Fruit fly (Drosophila melanogaster): ENCODE measurements around the gene rho.
A peak's percentile ranks its signal among the peaks of the same experiment; 100 is the strongest.

rho gene

dm6 chr3L:1488592-1489183 is 25.1 kb downstream of the rho start (continued):
- TF ChIP-seq CG9609 (GFP tag; optimal IDR thresholded peaks at IDR 0.05) (no peak), Dek (tag; optimal IDR thresholded peaks at IDR 0.05) (no peak), CG7987 (GFP tag; optimal IDR thresholded peaks at IDR 0.05) (no peak), CG4707 (GFP tag; optimal IDR thresholded peaks at IDR 0.05) (peak; percentile 95), CG16813 (GFP tag; IDR thresholded peaks at IDR 0.05; ENCODE audit: partially characterized antibody) (peak; percentile 63), gcm (GFP tag; optimal IDR thresholded peaks at IDR 0.05) (no peak), CG7963 (GFP tag; IDR thresholded peaks at IDR 0.05; ENCODE audit: partially characterized antibody) (peak; percentile 51; the same call in 2 of the 3 replicates), fd3F (GFP tag; optimal IDR thresholded peaks at IDR 0.05) (no peak), CG11456 (GFP tag; IDR thresholded peaks at IDR 0.05) (no peak), Mrtf (GFP tag; IDR thresholded peaks at IDR 0.05) (no peak), Usf (GFP tag; optimal IDR thresholded peaks at IDR 0.05) (no peak), ap (GFP tag; IDR thresholded peaks at IDR 0.05) (no peak), CG8765 (GFP tag; IDR thresholded peaks at IDR 0.05) (no peak), BEAF-32 (GFP tag; optimal IDR thresholded peaks at IDR 0.05) (no peak), CG7745 (tag; optimal IDR thresholded peaks at IDR 0.05) (no peak), gce (GFP tag; IDR thresholded peaks at IDR 0.05) (no peak), CG11695 (GFP tag; IDR thresholded peaks at IDR 0.05) (no peak), shn (GFP tag; optimal IDR thresholded peaks at IDR 0.05) (no peak), MBD-R2 (GFP tag; IDR thresholded peaks at IDR 0.05) (no peak), CG7556 (GFP tag; optimal IDR thresholded peaks at IDR 0.05) (no peak), CG14441 (GFP tag; IDR thresholded peaks at IDR 0.05) (no peak), CG30020 (tag; optimal IDR thresholded peaks at IDR 0.05) (no peak), CG13624 (GFP tag; optimal IDR thresholded peaks at IDR 0.05) (no peak), Hsf (GFP tag; optimal IDR thresholded peaks at IDR 0.05) (no peak), CG10267 (tag; optimal IDR thresholded peaks at IDR 0.05) (no peak), tll (GFP tag; optimal IDR thresholded peaks at IDR 0.05) (no peak), Hr78 (GFP tag; optimal IDR thresholded peaks at IDR 0.05) (peak in 1 of 2 experiments; percentile 10), prd (optimal IDR thresholded peaks at IDR 0.05) (no peak), prd (GFP tag; IDR thresholded peaks at IDR 0.05) (no peak), croc (GFP tag; conservative IDR thresholded peaks at IDR 0.05) (no peak), Dbx (GFP tag; IDR thresholded peaks at IDR 0.05) (no peak), Doc3 (GFP tag; IDR thresholded peaks at IDR 0.05; ENCODE audit: partially characterized antibody) (0 out of 3 replicates have a peak, but pooled peaks have one; percentile 43), nerfin-2 (GFP tag; IDR thresholded peaks at IDR 0.05; ENCODE audit: partially characterized antibody) (peak; percentile 78), CG6272 (GFP tag; IDR thresholded peaks at IDR 0.05) (no peak), run (tag; optimal IDR thresholded peaks at IDR 0.05) (no peak), pros (GFP tag; optimal IDR thresholded peaks at IDR 0.05) (peak; percentile 100)

DNA sequence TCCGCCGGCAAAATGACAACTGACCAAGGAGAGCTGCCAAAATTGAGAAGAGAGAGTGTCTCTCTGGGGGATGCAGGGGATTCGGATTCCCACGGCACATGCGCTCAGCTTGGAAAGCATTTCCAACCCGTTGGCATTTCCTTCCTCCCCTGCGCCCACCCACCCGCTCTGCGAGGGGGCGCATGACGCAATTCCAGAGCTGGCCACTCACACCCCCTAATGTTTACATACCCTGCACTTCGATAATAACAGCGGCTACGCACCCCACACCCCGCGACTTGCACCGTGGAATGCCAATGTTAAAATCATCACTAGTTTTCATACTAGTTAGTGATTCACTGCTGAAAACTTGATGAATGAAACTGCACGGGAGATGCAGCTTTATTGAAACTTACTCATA is 25.9 kb downstream of the rho start, which contains the start of gene stet:
TSS of gene stet (minus strand) at position 25 of the 400 bp plus-strand sequence.
- no peak for TF ChIP-seq CG11696 (GFP tag; IDR thresholded peaks at IDR 0.05)
- no peak for TF ChIP-seq CG12942 (GFP tag; optimal IDR thresholded peaks at IDR 0.05)
- TF ChIP-seq slp2 (GFP tag; optimal IDR thresholded peaks at IDR 0.05), result no peak
- no peak for TF ChIP-seq CG7372 (GFP tag; IDR thresholded peaks at IDR 0.05)
- no peak for TF ChIP-seq CG31388 (GFP tag; optimal IDR thresholded peaks at IDR 0.05)
- no peak for TF ChIP-seq otp (GFP tag; IDR thresholded peaks at IDR 0.05)
- no peak for TF ChIP-seq fd96Cb (tag; optimal IDR thresholded peaks at IDR 0.05)
- no peak for TF ChIP-seq CG15601 (tag; optimal IDR thresholded peaks at IDR 0.05)
- TF ChIP-seq dan (GFP tag; IDR thresholded peaks at IDR 0.05), result no peak
- TF ChIP-seq CHES-1-like (GFP tag; optimal IDR thresholded peaks at IDR 0.05), result no peak
- no peak for TF ChIP-seq CG31365 (tag; optimal IDR thresholded peaks at IDR 0.05)
- TF ChIP-seq CG9797 (GFP tag; optimal IDR thresholded peaks at IDR 0.05), result no peak
- TF ChIP-seq shn (GFP tag; optimal IDR thresholded peaks at IDR 0.05), result no peak
- no peak for TF ChIP-seq CG7786 (GFP tag; optimal IDR thresholded peaks at IDR 0.05)
- TF ChIP-seq scrt (GFP tag; optimal IDR thresholded peaks at IDR 0.05), result no peak
- no peak for TF ChIP-seq Bdp1 (GFP tag; optimal IDR thresholded peaks at IDR 0.05)
- peak; percentile 68 for TF ChIP-seq sd (tag; optimal IDR thresholded peaks at IDR 0.05)
